Worm (Caenorhabditis elegans): ENCODE measurements around the gene H20E11.1.

The H20E11.1 gene

ce11 chrIV:6792380-6793309, 37.3 kb upstream of the H20E11.1 start:
- TF ChIP-seq sma-3 (GFP tag; optimal IDR thresholded peaks at IDR 0.05): peak; percentile 28
- TF ChIP-seq lin-13 (GFP tag; optimal IDR thresholded peaks at IDR 0.05): peak; percentile 18
- TF ChIP-seq nhr-6 (tag; optimal IDR thresholded peaks at IDR 0.05): peak; percentile 43
- peak; percentile 35 for TF ChIP-seq gmeb-1 (tag; optimal IDR thresholded peaks at IDR 0.05)
- TF ChIP-seq lsy-2 (tag; optimal IDR thresholded peaks at IDR 0.05): no peak
- TF ChIP-seq snpc-4 (tag; optimal IDR thresholded peaks at IDR 0.05): peak; percentile 42
- no peak for TF ChIP-seq dmd-4 (tag; optimal IDR thresholded peaks at IDR 0.05)
- peak; percentile 16 for TF ChIP-seq Y55F3AM.14 (GFP tag; optimal IDR thresholded peaks at IDR 0.05)
- TF ChIP-seq crh-2 (tag; optimal IDR thresholded peaks at IDR 0.05): peak; percentile 71
- TF ChIP-seq sma-9 (GFP tag; optimal IDR thresholded peaks at IDR 0.05): peak; percentile 32
- TF ChIP-seq sma-9 (tag; optimal IDR thresholded peaks at IDR 0.05): no peak
- no peak for TF ChIP-seq blmp-1 (tag; optimal IDR thresholded peaks at IDR 0.05; ENCODE audit: insufficient read depth)
- TF ChIP-seq ceh-82 (tag; optimal IDR thresholded peaks at IDR 0.05): no peak

- TF ChIP-seq nhr-11 (tag; optimal IDR thresholded peaks at IDR 0.05) (no peak), sma-3 (GFP tag; optimal IDR thresholded peaks at IDR 0.05) (no peak), nhr-129 (tag; optimal IDR thresholded peaks at IDR 0.05) (no peak), ZK546.5 (tag; optimal IDR thresholded peaks at IDR 0.05) (no peak), elt-1 (tag; optimal IDR thresholded peaks at IDR 0.05) (no peak), Y55F3AM.14 (GFP tag; optimal IDR thresholded peaks at IDR 0.05) (no peak), nhr-77 (tag; optimal IDR thresholded peaks at IDR 0.05) (no peak), lin-39 (tag; optimal IDR thresholded peaks at IDR 0.05) (no peak), lsy-2 (tag; optimal IDR thresholded peaks at IDR 0.05) (no peak), mab-5 (tag; optimal IDR thresholded peaks at IDR 0.05) (no peak), ceh-82 (tag; optimal IDR thresholded peaks at IDR 0.05) (no peak), aly-2 (tag; optimal IDR thresholded peaks at IDR 0.05) (no peak)
Measured at ce11 chrIV:6793310-6793966, 36.5 kb upstream of the H20E11.1 start.

DNA sequence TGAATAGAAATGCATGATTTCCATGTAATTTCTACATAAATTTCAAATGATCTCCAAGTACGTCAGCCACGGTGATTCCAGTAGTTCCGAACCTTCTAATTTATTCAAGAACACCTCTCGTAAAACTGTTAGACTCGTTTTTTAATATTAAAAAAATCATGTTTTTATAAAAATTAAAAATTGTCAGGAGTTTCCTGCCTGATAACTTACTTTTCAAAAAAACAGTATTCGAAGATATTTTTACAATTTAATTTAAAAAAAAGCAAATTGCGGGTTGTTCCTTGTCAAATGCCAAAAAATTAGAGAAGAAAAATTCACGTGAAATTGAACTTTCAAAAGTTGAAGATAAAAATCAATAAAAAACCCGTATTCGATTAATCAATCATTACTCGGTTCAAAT, 34.4 kb upstream of the H20E11.1 start, which contains the start of the genes C17H12.3 and C17H12.12:
Gene C17H12.3, minus strand, starts transcription at position 101 of the 400 bp plus-strand sequence.
Gene C17H12.12, plus strand, starts transcription at position 396 of the 400 bp plus-strand sequence.
- TF ChIP-seq ceh-82 (tag; optimal IDR thresholded peaks at IDR 0.05) (no peak), mdl-1 (tag; optimal IDR thresholded peaks at IDR 0.05) (no peak), nhr-21 (tag; optimal IDR thresholded peaks at IDR 0.05) (no peak), mbf-1 (tag; optimal IDR thresholded peaks at IDR 0.05) (no peak), alr-1 (tag; optimal IDR thresholded peaks at IDR 0.05) (no peak), aly-2 (tag; optimal IDR thresholded peaks at IDR 0.05) (no peak), nhr-129 (tag; optimal IDR thresholded peaks at IDR 0.05) (no peak), gmeb-1 (tag; optimal IDR thresholded peaks at IDR 0.05) (no peak), ZK546.5 (tag; optimal IDR thresholded peaks at IDR 0.05) (no peak), fos-1 (tag; optimal IDR thresholded peaks at IDR 0.05) (no peak), dmd-4 (tag; optimal IDR thresholded peaks at IDR 0.05) (no peak)

- TF ChIP-seq fos-1 (tag; optimal IDR thresholded peaks at IDR 0.05) (peak; percentile 95), mab-5 (tag; optimal IDR thresholded peaks at IDR 0.05) (no peak), ZK546.5 (tag; optimal IDR thresholded peaks at IDR 0.05) (no peak), aly-2 (tag; optimal IDR thresholded peaks at IDR 0.05) (no peak), egl-27 (tag; optimal IDR thresholded peaks at IDR 0.05) (no peak), unc-39 (tag; optimal IDR thresholded peaks at IDR 0.05) (no peak), skn-1 (tag; optimal IDR thresholded peaks at IDR 0.05) (peak; percentile 34), nhr-25 (tag; optimal IDR thresholded peaks at IDR 0.05) (no peak), ztf-1 (GFP tag; conservative IDR thresholded peaks at IDR 0.05) (no peak), sma-9 (GFP tag; optimal IDR thresholded peaks at IDR 0.05) (peak; percentile 43), sma-9 (tag; optimal IDR thresholded peaks at IDR 0.05) (no peak), lsy-2 (tag; optimal IDR thresholded peaks at IDR 0.05) (no peak)
Measured at ce11 chrIV:6802132-6802531, 27.8 kb upstream of the H20E11.1 start, which contains the start of the genes cest-4 and C17H12.11. Gene cest-4 (minus strand): TSS chrIV:6802337. Gene C17H12.11 (plus strand): TSS chrIV:6802387.

DNA sequence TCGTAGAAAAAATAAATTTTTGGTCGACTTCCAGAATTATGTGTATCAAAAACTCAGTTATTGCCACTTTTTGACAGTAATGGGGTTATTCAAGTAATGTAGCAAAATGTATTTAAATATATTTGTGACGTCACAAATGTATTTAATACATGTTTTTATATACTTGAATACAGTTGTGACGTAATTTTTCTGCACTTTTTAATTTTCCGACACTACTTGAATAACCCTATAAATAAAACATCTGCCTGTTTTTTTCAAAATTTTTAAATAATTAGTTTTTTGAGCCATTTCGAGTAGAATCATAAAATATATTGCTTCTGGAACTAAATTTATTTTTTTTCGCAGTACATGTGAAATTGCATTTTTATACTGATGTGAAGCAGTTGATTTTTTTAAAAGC, 26.7 kb upstream of the H20E11.1 start:
- no peak for TF ChIP-seq elt-3 (tag; optimal IDR thresholded peaks at IDR 0.05)
- no peak for TF ChIP-seq C34F6.9 (tag; optimal IDR thresholded peaks at IDR 0.05)
- no peak for TF ChIP-seq nhr-237 (tag; optimal IDR thresholded peaks at IDR 0.05)
- TF ChIP-seq F13H6.1 (tag; optimal IDR thresholded peaks at IDR 0.05): no peak
- no peak for TF ChIP-seq gmeb-1 (tag; optimal IDR thresholded peaks at IDR 0.05)
- TF ChIP-seq nhr-129 (tag; optimal IDR thresholded peaks at IDR 0.05): no peak
- no peak for TF ChIP-seq Y55F3AM.14 (GFP tag; optimal IDR thresholded peaks at IDR 0.05)
- no peak for TF ChIP-seq sem-4 (tag; optimal IDR thresholded peaks at IDR 0.05)

Data from whole organism, L2 larva.